Worm (Caenorhabditis elegans) whole organism, midembryonic: ENCODE results near the gene R10F2.6.

Experiments
- T22C8.4 ChIP-seq: fragments of 200-800 bp; sonication (Bioruptor generic); IDR thresholded peaks from 2 replicates; pipeline ENCODE4 v1.3.6; 2022; ENCODE audit warnings: missing genetic modification characterization, missing compliant biosample characterization
- cog-1 ChIP-seq: sonication (generic microtip); optimal IDR thresholded peaks from 2 replicates; lab custom pipeline; 2016; ENCODE audit warnings: missing genetic modification characterization, missing compliant biosample characterization
- flt-1 ChIP-seq: fragments of 200-800 bp; sonication (Bioruptor generic); IDR thresholded peaks from 2 replicates; pipeline ENCODE4 v1.3.6; 2022; ENCODE audit warnings: missing genetic modification characterization, missing compliant biosample characterization
- ref-1 ChIP-seq: fragments of 200-800 bp; sonication (Bioruptor generic); conservative IDR thresholded peaks from 2 replicates; pipeline ENCODE4 v1.3.6; 2022; ENCODE audit warnings: missing genetic modification reagents, missing genetic modification characterization, missing compliant biosample characterization
- ztf-29 ChIP-seq: fragments of 200-800 bp; sonication (Bioruptor generic); IDR thresholded peaks from 2 replicates; pipeline ENCODE4 v1.3.6; 2022; ENCODE audit warnings: missing genetic modification reagents, missing genetic modification characterization, missing compliant biosample characterization

DNA sequence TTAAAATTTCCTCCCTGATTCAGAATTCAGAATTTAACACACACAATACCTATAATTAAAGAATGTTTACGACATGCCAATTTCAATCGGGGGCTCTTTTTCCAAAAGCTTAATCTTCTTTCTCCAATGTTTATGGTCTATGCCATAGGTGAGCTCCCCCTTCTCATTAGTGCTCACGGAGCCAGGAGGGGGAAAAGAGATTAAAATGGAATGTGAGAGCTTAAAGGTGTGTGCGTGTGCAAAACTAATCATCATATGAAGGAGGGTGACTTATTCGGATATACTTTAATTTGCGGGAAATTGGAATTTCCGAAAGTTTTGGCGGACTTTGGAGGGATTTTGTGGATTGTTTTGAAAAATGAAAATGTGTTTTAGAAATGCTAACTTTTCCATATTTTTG lies 39.1 kb upstream of the R10F2.6 start:
- no peak for TF ChIP-seq cog-1 (tag; lab: Kevin White, UChicago)
- no peak for TF ChIP-seq flt-1 (GFP tag; lab: Robert Waterston, UW)
- no peak for TF ChIP-seq ztf-29 (GFP tag; lab: Robert Waterston, UW)
- no peak for TF ChIP-seq ref-1 (GFP tag; lab: Robert Waterston, UW)
- TF ChIP-seq T22C8.4 (GFP tag; lab: Robert Waterston, UW), result no peak
